3 fruit fly cellular contexts compared by ENCODE assay signal in genomic region chr2L:6193004-6193566, dm6.
TF ChIP-seq lines count a peak whose summit lies in the region.

No protein-coding gene starts in this region.

- no peak for TF ChIP-seq CTCF in whole organism, embryonic (GFP tag; optimal IDR thresholded peaks at IDR 0.05; lab: Kevin White, UChicago)

TF ChIP-seq in whole organism, embryonic, 481 proteins besides CTCF, POLR2A, EP300 and RAD21:
- TF ChIP-seq Hmr (GFP tag; optimal IDR thresholded peaks at IDR 0.05; lab: Kevin White, UChicago) (no peak), CG9727 (GFP tag; optimal IDR thresholded peaks at IDR 0.05; lab: Kevin White, UChicago) (no peak), abd-A (tag; optimal IDR thresholded peaks at IDR 0.05; lab: Kevin White, UChicago) (peak; percentile 91), crp (GFP tag; optimal IDR thresholded peaks at IDR 0.05; lab: Kevin White, UChicago) (no peak), Awh (GFP tag; IDR thresholded peaks at IDR 0.05; lab: Robert Waterston, UW) (peak; percentile 86), CG17802 (tag; optimal IDR thresholded peaks at IDR 0.05; lab: Kevin White, UChicago) (no peak), CG31365 (tag; optimal IDR thresholded peaks at IDR 0.05; lab: Kevin White, UChicago) (no peak), ase (GFP tag; IDR thresholded peaks at IDR 0.05; lab: Robert Waterston, UW) (no peak), oc (tag; optimal IDR thresholded peaks at IDR 0.05; lab: Kevin White, UChicago) (peak; percentile 9), twi (tag; optimal IDR thresholded peaks at IDR 0.05; lab: Kevin White, UChicago) (no peak), grn (GFP tag; optimal IDR thresholded peaks at IDR 0.05; lab: Kevin White, UChicago) (peak; percentile 76), vvl (GFP tag; IDR thresholded peaks at IDR 0.05; lab: Robert Waterston, UW) (peak; percentile 75), CG42726 (GFP tag; IDR thresholded peaks at IDR 0.05; lab: Robert Waterston, UW; ENCODE audit: partially characterized antibody) (0 out of 2 replicates have a peak, but pooled peaks have one; percentile 30), CG12744 (GFP tag; optimal IDR thresholded peaks at IDR 0.05; lab: Kevin White, UChicago) (no peak), CG9437 (GFP tag; optimal IDR thresholded peaks at IDR 0.05; lab: Kevin White, UChicago) (no peak), CG3838 (GFP tag; optimal IDR thresholded peaks at IDR 0.05; lab: Kevin White, UChicago) (no peak), salm (tag; optimal IDR thresholded peaks at IDR 0.05; lab: Kevin White, UChicago) (peak; percentile 24), sd (tag; optimal IDR thresholded peaks at IDR 0.05; lab: Kevin White, UChicago) (peak; percentile 74), Pdp1 (GFP tag; optimal IDR thresholded peaks at IDR 0.05; lab: Kevin White, UChicago) (peak in 1 of 2 experiments; percentile 20)

TF ChIP-seq in whole organism, prepupa, 60 proteins besides CTCF, POLR2A, EP300 and RAD21:
- TF ChIP-seq CG7368 (GFP tag; optimal IDR thresholded peaks at IDR 0.05; lab: Kevin White, UChicago) (no peak), acj6 (GFP tag; optimal IDR thresholded peaks at IDR 0.05; lab: Kevin White, UChicago) (no peak), CG6808 (GFP tag; optimal IDR thresholded peaks at IDR 0.05; lab: Kevin White, UChicago) (no peak), pdm3 (GFP tag; optimal IDR thresholded peaks at IDR 0.05; lab: Kevin White, UChicago) (no peak), CG6276 (GFP tag; optimal IDR thresholded peaks at IDR 0.05; lab: Kevin White, UChicago) (peak; percentile 75), CG34406 (GFP tag; optimal IDR thresholded peaks at IDR 0.05; lab: Kevin White, UChicago) (no peak), CG16779 (tag; optimal IDR thresholded peaks at IDR 0.05; lab: Kevin White, UChicago) (no peak), OdsH (GFP tag; optimal IDR thresholded peaks at IDR 0.05; lab: Kevin White, UChicago) (no peak), CG15336 (GFP tag; IDR thresholded peaks at IDR 0.05; lab: Robert Waterston, UW) (no peak)

TF ChIP-seq in whole organism, wandering third instar larva, 38 proteins besides CTCF, POLR2A, EP300 and RAD21:
- no peak for TF ChIP-seq Abd-B (GFP tag; optimal IDR thresholded peaks at IDR 0.05; lab: Kevin White, UChicago)
- TF ChIP-seq Dif (GFP tag; optimal IDR thresholded peaks at IDR 0.05; lab: Kevin White, UChicago; ENCODE audit: partially characterized antibody): no peak
- TF ChIP-seq Vsx2 (GFP tag; optimal IDR thresholded peaks at IDR 0.05; lab: Kevin White, UChicago; ENCODE audit: partially characterized antibody): peak; percentile 29
